Worm (Caenorhabditis elegans) whole organism, early embryonic: ENCODE results near the gene taf-3.
A peak's percentile ranks its signal among the peaks of the same experiment; 100 is the strongest.

Experiments
- B0310.2 ChIP-seq: sonication (generic microtip); optimal IDR thresholded peaks from 2 replicates; lab custom pipeline; 2016; ENCODE audit warnings: mild to moderate bottlenecking, missing genetic modification characterization, missing compliant biosample characterization
- F13C5.2 ChIP-seq: sonication (generic microtip); optimal IDR thresholded peaks from 2 replicates; lab custom pipeline; 2017; ENCODE audit warnings: mild to moderate bottlenecking, missing genetic modification characterization, inconsistent platforms, missing compliant biosample characterization
- aly-1 ChIP-seq: sonication (generic microtip); optimal IDR thresholded peaks from 2 replicates; lab custom pipeline; 2016; ENCODE audit warnings: missing genetic modification characterization, missing compliant biosample characterization
- ama-1 ChIP-seq: fragments of 150-350 bp; optimal IDR thresholded peaks from 2 replicates; lab custom pipeline; 2014
- ceh-13 ChIP-seq: fragments of 200-800 bp; sonication (Bioruptor generic); optimal IDR thresholded peaks from 2 replicates; lab custom pipeline; 2018; ENCODE audit warnings: mild to moderate bottlenecking, missing genetic modification characterization, missing compliant biosample characterization
- ceh-36 ChIP-seq: sonication (generic microtip); optimal IDR thresholded peaks from 2 replicates; lab custom pipeline; 2016; ENCODE audit warnings: missing genetic modification characterization, inconsistent platforms, missing compliant biosample characterization
- ets-7 ChIP-seq: sonication (generic microtip); optimal IDR thresholded peaks from 2 replicates; lab custom pipeline; 2016; ENCODE audit warnings: missing genotype, missing genetic modification characterization, missing compliant biosample characterization
- flt-1 ChIP-seq: fragments of 200-800 bp; sonication (Bioruptor generic); IDR thresholded peaks from 2 replicates; pipeline ENCODE4 v1.3.6; 2022; ENCODE audit warnings: missing genetic modification characterization, missing compliant biosample characterization
- hmbx-1 ChIP-seq: sonication (generic microtip); optimal IDR thresholded peaks from 2 replicates; lab custom pipeline; 2016; ENCODE audit warnings: mild to moderate bottlenecking, missing genetic modification characterization, missing compliant biosample characterization
- hmg-4 ChIP-seq: fragments of 200-800 bp; sonication (Bioruptor generic); optimal IDR thresholded peaks from 2 replicates; lab custom pipeline; 2018; ENCODE audit warnings: mild to moderate bottlenecking, missing genetic modification characterization, missing compliant biosample characterization
- hnd-1 ChIP-seq: sonication (generic microtip); optimal IDR thresholded peaks from 2 replicates; lab custom pipeline; 2016; ENCODE audit warnings: missing genetic modification characterization, missing compliant biosample characterization
- pes-1 ChIP-seq: fragments of 200-800 bp; sonication (Bioruptor generic); IDR thresholded peaks from 2 replicates; pipeline ENCODE4 v1.3.6; 2022; ENCODE audit warnings: missing genetic modification reagents, missing genetic modification characterization, missing compliant biosample characterization
- scrt-1 ChIP-seq: fragments of 200-800 bp; sonication (Bioruptor generic); IDR thresholded peaks from 2 replicates; pipeline ENCODE4 v1.3.6; 2022; ENCODE audit warnings: missing genetic modification characterization, missing compliant biosample characterization
- sea-1 ChIP-seq: fragments of 200-800 bp; sonication (Bioruptor generic); conservative IDR thresholded peaks from 2 replicates; pipeline ENCODE4 v1.3.6; 2022; ENCODE audit warnings: missing genetic modification characterization, missing compliant biosample characterization
- tbx-11 ChIP-seq: fragments of 200-800 bp; sonication (Bioruptor generic); IDR thresholded peaks from 2 replicates; pipeline ENCODE4 v1.3.6; 2022; ENCODE audit warnings: missing genetic modification characterization, missing compliant biosample characterization
- tbx-37 ChIP-seq: fragments of 200-800 bp; sonication (Bioruptor generic); conservative IDR thresholded peaks from 2 replicates; pipeline ENCODE4 v1.3.6; 2022; ENCODE audit warnings: missing genetic modification reagents, missing genetic modification characterization, missing compliant biosample characterization
- tra-4 ChIP-seq: sonication (generic microtip); optimal IDR thresholded peaks from 2 replicates; lab custom pipeline; 2017; ENCODE audit warnings: missing genetic modification characterization, missing compliant biosample characterization

The taf-3 gene

ce11 chrX:16331932-16332485 lies at the start of gene taf-3:
Gene taf-3, plus strand, starts transcription at chrX:16332435.
- no peak for TF ChIP-seq scrt-1 (GFP tag; lab: Robert Waterston, UW)
- TF ChIP-seq ama-1 (lab: Kevin White, UChicago), result no peak
- peak; percentile 22 for TF ChIP-seq F13C5.2 (tag; lab: Kevin White, UChicago)

- no peak for TF ChIP-seq flt-1 (GFP tag; lab: Robert Waterston, UW)
- TF ChIP-seq F13C5.2 (tag; lab: Kevin White, UChicago), result no peak
- TF ChIP-seq hmg-4 (GFP tag; lab: Kevin White, UChicago), result no peak
- TF ChIP-seq scrt-1 (GFP tag; lab: Robert Waterston, UW), result no peak
- TF ChIP-seq B0310.2 (tag; lab: Kevin White, UChicago), result no peak
- no peak for TF ChIP-seq ama-1 (lab: Kevin White, UChicago)
- no peak for TF ChIP-seq sea-1
- TF ChIP-seq hnd-1 (tag; lab: Kevin White, UChicago), result no peak
- no peak for TF ChIP-seq pes-1 (GFP tag; lab: Robert Waterston, UW)
- no peak for TF ChIP-seq hmbx-1 (tag; lab: Kevin White, UChicago)
- no peak for TF ChIP-seq ceh-13
- TF ChIP-seq ceh-36, result no peak
- TF ChIP-seq tra-4 (tag; lab: Kevin White, UChicago), result no peak
- TF ChIP-seq tbx-37 (GFP tag; lab: Robert Waterston, UW), result no peak
- no peak for TF ChIP-seq aly-1 (tag; lab: Kevin White, UChicago)
- TF ChIP-seq tbx-11 (GFP tag; lab: Robert Waterston, UW), result no peak
- TF ChIP-seq ets-7, result no peak
Measured at ce11 chrX:16283103-16283502, 49.1 kb upstream of the taf-3 start, which contains the start of gene F52E10.2. Gene F52E10.2, minus strand, starts transcription at chrX:16283203.

ce11 chrX:16285151-16285550 lies 47.1 kb upstream of the taf-3 start:
- TF ChIP-seq aly-1 (tag; lab: Kevin White, UChicago) (no peak), tbx-37 (GFP tag; lab: Robert Waterston, UW) (no peak), pes-1 (GFP tag; lab: Robert Waterston, UW) (no peak)

- TF ChIP-seq tbx-37 (GFP tag; lab: Robert Waterston, UW) (no peak), tbx-11 (GFP tag; lab: Robert Waterston, UW) (no peak), sea-1 (no peak), hmg-4 (GFP tag; lab: Kevin White, UChicago) (no peak), scrt-1 (GFP tag; lab: Robert Waterston, UW) (no peak), tra-4 (tag; lab: Kevin White, UChicago) (no peak), ceh-13 (no peak), aly-1 (tag; lab: Kevin White, UChicago) (no peak), ama-1 (lab: Kevin White, UChicago) (no peak), flt-1 (GFP tag; lab: Robert Waterston, UW) (no peak), ceh-36 (no peak), ets-7 (no peak)
Measured at ce11 chrX:16289635-16290034, 42.6 kb upstream of the taf-3 start.

- TF ChIP-seq hmbx-1 (tag; lab: Kevin White, UChicago) (no peak), aly-1 (tag; lab: Kevin White, UChicago) (no peak), ama-1 (lab: Kevin White, UChicago) (no peak), tbx-37 (GFP tag; lab: Robert Waterston, UW) (no peak), tra-4 (tag; lab: Kevin White, UChicago) (no peak), scrt-1 (GFP tag; lab: Robert Waterston, UW) (no peak), tbx-11 (GFP tag; lab: Robert Waterston, UW) (no peak), ets-7 (no peak), flt-1 (GFP tag; lab: Robert Waterston, UW) (no peak)
Measured at ce11 chrX:16290536-16290935, 41.7 kb upstream of the taf-3 start.

- TF ChIP-seq ceh-36 (no peak), hmg-4 (GFP tag; lab: Kevin White, UChicago) (no peak), ceh-13 (no peak), ama-1 (lab: Kevin White, UChicago) (no peak), tbx-11 (GFP tag; lab: Robert Waterston, UW) (no peak), tra-4 (tag; lab: Kevin White, UChicago) (no peak), ets-7 (no peak), B0310.2 (tag; lab: Kevin White, UChicago) (no peak), scrt-1 (GFP tag; lab: Robert Waterston, UW) (no peak), tbx-37 (GFP tag; lab: Robert Waterston, UW) (no peak), hmbx-1 (tag; lab: Kevin White, UChicago) (no peak), sea-1 (no peak), flt-1 (GFP tag; lab: Robert Waterston, UW) (no peak), pes-1 (GFP tag; lab: Robert Waterston, UW) (no peak)
Measured at ce11 chrX:16292933-16293332, 39.3 kb upstream of the taf-3 start, which contains the start of gene F52E10.4. Gene F52E10.4, minus strand, starts transcription at chrX:16293033.

ce11 chrX:16297123-16297522 lies 35.1 kb upstream of the taf-3 start:
- no peak for TF ChIP-seq hnd-1 (tag; lab: Kevin White, UChicago)

- TF ChIP-seq pes-1 (GFP tag; lab: Robert Waterston, UW), result peak; percentile 67
- TF ChIP-seq F13C5.2 (tag; lab: Kevin White, UChicago), result peak; percentile 60
- TF ChIP-seq tbx-11 (GFP tag; lab: Robert Waterston, UW), result peak; percentile 33; the same call in 1 of the 2 replicates
- TF ChIP-seq scrt-1 (GFP tag; lab: Robert Waterston, UW), result 0 out of 2 replicates have a peak, but pooled peaks have one; percentile 57
- TF ChIP-seq ceh-36, result no peak
- 0 out of 2 replicates have a peak, but pooled peaks have one; percentile 40 for TF ChIP-seq tbx-37 (GFP tag; lab: Robert Waterston, UW)
- TF ChIP-seq ets-7, result no peak
Measured at ce11 chrX:16298173-16298572, 34.1 kb upstream of the taf-3 start.
